Worm (Caenorhabditis elegans) whole organism, L3 larva: ENCODE results near the gene mec-17.

Experiments used
- aly-2 ChIP-seq: fragments of 150-350 bp; optimal IDR thresholded peaks from 2 replicates; lab custom pipeline; 2014; ENCODE audit warnings: missing biosample characterization, missing genetic modification characterization
- ceh-16 ChIP-seq: sonication (generic microtip); optimal IDR thresholded peaks from 2 replicates; lab custom pipeline; 2017; ENCODE audit warnings: missing biosample characterization, missing genetic modification characterization
- ceh-9 ChIP-seq: sonication (generic microtip); optimal IDR thresholded peaks from 2 replicates; lab custom pipeline; 2018; ENCODE audit warnings: missing biosample characterization, missing genetic modification characterization
- egl-27 ChIP-seq: sonication (generic microtip); optimal IDR thresholded peaks from 4 replicates; lab custom pipeline; 2017; ENCODE audit warnings: missing biosample characterization, missing genetic modification reagents, missing genetic modification characterization
- hmg-11 ChIP-seq: sonication (generic microtip); optimal IDR thresholded peaks from 2 replicates; lab custom pipeline; 2016; ENCODE audit warnings: missing genetic modification characterization, missing compliant biosample characterization
- lin-39 ChIP-seq: fragments of 150-350 bp; optimal IDR thresholded peaks from 2 replicates; lab custom pipeline; 2018; ENCODE audit warnings: missing biosample characterization, missing genetic modification reagents, missing genetic modification characterization
- nfya-1 ChIP-seq: sonication (generic microtip); optimal IDR thresholded peaks from 2 replicates; lab custom pipeline; 2017; ENCODE audit warnings: missing genetic modification characterization, mild to moderate bottlenecking, missing compliant biosample characterization, antibody characterized with exemption, moderate library complexity; ENCODE audit not compliant: insufficient read depth
- nhr-23 ChIP-seq: fragments of 150-350 bp; optimal IDR thresholded peaks from 2 replicates; lab custom pipeline; 2014; ENCODE audit warnings: missing biosample characterization, missing genetic modification reagents, missing genetic modification characterization
- nhr-237 ChIP-seq: fragments of 150-350 bp; optimal IDR thresholded peaks from 2 replicates; lab custom pipeline; 2014; ENCODE audit warnings: missing biosample characterization, missing genetic modification characterization
- nhr-25 ChIP-seq: sonication (generic microtip); optimal IDR thresholded peaks from 2 replicates; lab custom pipeline; 2017; ENCODE audit warnings: missing biosample characterization, missing genetic modification characterization
- nhr-28 ChIP-seq: fragments of 150-350 bp; optimal IDR thresholded peaks from 2 replicates; lab custom pipeline; 2014; ENCODE audit warnings: missing biosample characterization, missing genetic modification characterization
- pha-4 ChIP-seq: fragments of 150-350 bp; optimal IDR thresholded peaks from 2 replicates; lab custom pipeline; 2014; ENCODE audit warnings: missing biosample characterization, missing genetic modification reagents, missing genetic modification characterization
- snpc-4 ChIP-seq: fragments of 150-350 bp; optimal IDR thresholded peaks from 2 replicates; lab custom pipeline; 2014; ENCODE audit warnings: missing biosample characterization, missing genetic modification characterization
- tbx-2 ChIP-seq: sonication (generic microtip); optimal IDR thresholded peaks from 2 replicates; lab custom pipeline; 2016; ENCODE audit warnings: mild to moderate bottlenecking, missing genetic modification characterization, missing compliant biosample characterization
- unc-62 ChIP-seq: fragments of 150-350 bp; sonication (generic microtip); optimal IDR thresholded peaks from 4 replicates; lab custom pipeline; 2014; ENCODE audit warnings: missing biosample characterization, missing genetic modification reagents, missing genetic modification characterization
- zag-1 ChIP-seq: fragments of 150-350 bp; optimal IDR thresholded peaks from 2 replicates; lab custom pipeline; 2014; ENCODE audit warnings: missing biosample characterization, missing genetic modification characterization

The mec-17 gene

DNA sequence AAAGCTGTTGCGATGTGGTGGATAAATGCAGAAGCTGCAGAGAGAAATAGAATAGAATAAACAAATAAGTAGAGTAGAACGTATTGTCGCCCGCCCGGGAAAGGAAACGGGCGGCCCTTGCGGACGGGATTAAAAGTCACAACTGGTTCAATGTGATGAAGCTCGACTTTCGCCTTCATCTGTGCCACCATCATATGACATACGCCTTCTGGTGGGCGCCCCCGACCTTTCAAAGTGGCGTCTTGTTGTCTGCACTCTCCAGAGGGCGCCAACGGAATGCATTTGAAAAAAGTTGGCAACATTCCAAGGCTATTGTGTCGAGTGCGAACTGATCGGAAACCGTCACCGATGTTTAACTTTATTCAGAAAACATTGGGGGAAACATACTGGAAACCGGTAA is 43.7 kb downstream of the mec-17 start:
- TF ChIP-seq pha-4 (tag; lab: Kevin White, UChicago) = no peak
- TF ChIP-seq nfya-1 (tag; lab: Kevin White, UChicago) = peak; percentile 33
- peak; percentile 76 for TF ChIP-seq nhr-25
- TF ChIP-seq lin-39 (tag; lab: Kevin White, UChicago) = peak; percentile 19
- TF ChIP-seq nhr-23 (tag; lab: Kevin White, UChicago) = peak; percentile 9

DNA sequence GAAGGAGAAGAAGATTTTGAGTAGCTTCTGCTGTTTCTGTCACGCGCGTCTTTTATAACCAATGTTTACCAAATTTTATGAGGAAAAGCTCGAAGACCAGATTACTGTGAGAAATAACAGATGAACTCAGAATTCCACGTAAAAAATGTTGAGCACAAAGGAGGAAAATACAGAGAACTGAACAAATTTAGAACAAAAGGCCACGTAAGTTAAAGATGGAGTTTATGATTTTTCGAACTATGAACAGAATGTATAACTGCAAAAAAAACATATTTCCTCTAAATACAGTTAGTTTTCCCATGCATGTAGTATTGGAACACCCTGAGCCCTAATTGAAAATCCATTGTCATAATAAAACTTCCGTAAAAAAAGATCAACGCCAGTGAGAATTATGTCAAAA is 46.1 kb downstream of the mec-17 start, which contains the start of gene exc-9:
exc-9 (minus strand) TSS at position 101 of the 400 bp plus-strand sequence.
- TF ChIP-seq hmg-11 (tag; lab: Kevin White, UChicago) = no peak
- TF ChIP-seq aly-2 (tag; lab: Kevin White, UChicago) = no peak
- TF ChIP-seq zag-1 = no peak
- TF ChIP-seq nhr-28 (tag; lab: Kevin White, UChicago) = no peak
- TF ChIP-seq egl-27 (tag; lab: Kevin White, UChicago) = no peak
- TF ChIP-seq tbx-2 (tag; lab: Kevin White, UChicago) = no peak
- no peak for TF ChIP-seq ceh-16
- TF ChIP-seq nhr-23 (tag; lab: Kevin White, UChicago) = no peak
- TF ChIP-seq nhr-237 (tag; lab: Kevin White, UChicago) = no peak

DNA sequence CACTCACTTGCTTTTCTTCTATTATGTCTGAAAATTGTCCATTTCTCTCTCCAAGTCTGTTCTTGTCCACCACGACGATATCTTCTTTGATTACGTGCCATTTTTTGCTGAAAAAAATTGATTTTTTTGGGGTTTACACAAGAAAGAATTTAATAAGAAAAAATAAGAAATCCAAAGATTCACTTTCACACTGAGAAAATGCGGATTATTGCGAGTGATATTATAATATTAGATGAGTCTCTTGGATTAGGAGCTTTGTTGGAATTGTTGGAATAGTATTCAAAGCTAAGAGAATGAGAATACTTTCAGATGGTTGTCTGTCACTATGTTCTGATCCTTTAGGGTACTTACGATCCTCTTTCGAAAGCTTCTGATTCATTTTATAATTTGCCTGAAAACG is 48.1 kb downstream of the mec-17 start, which contains the start of gene F20D12.7:
F20D12.7 (minus strand) TSS at position 101 of the 400 bp plus-strand sequence.
- TF ChIP-seq nhr-23 (tag; lab: Kevin White, UChicago) = no peak
- TF ChIP-seq pha-4 (tag; lab: Kevin White, UChicago) = no peak
- TF ChIP-seq ceh-9 = no peak
- TF ChIP-seq unc-62 (GFP tag; lab: Kevin White, UChicago) = no peak
- TF ChIP-seq snpc-4 (tag; lab: Kevin White, UChicago) = no peak
- TF ChIP-seq nhr-28 (tag; lab: Kevin White, UChicago) = no peak
